Fruit fly (Drosophila melanogaster): Measurements from ENCODE around the gene RpS12.

Gene RpS12

dm6 chr3L:13022160-13022853 is 845 bp upstream of the RpS12 start, which contains the start of gene Adk2:
Adk2 (minus strand) TSS chr3L:13022688.
- TF ChIP-seq CG14711 (tag; optimal IDR thresholded peaks at IDR 0.05) (peak; percentile 62), cic (GFP tag; optimal IDR thresholded peaks at IDR 0.05) (peak; percentile 95), CG11617 (GFP tag; optimal IDR thresholded peaks at IDR 0.05) (no peak), Clk (GFP tag; optimal IDR thresholded peaks at IDR 0.05) (no peak), bab1 (GFP tag; optimal IDR thresholded peaks at IDR 0.05) (peak; percentile 5), Mnt (GFP tag; optimal IDR thresholded peaks at IDR 0.05) (peak; percentile 94), toe (GFP tag; optimal IDR thresholded peaks at IDR 0.05) (no peak)

- TF ChIP-seq kay (GFP tag; ENCODE audit: borderline replicate concordance) (peak; percentile 43), Crg-1 (GFP tag; optimal IDR thresholded peaks at IDR 0.05) (no peak), tj (GFP tag; optimal IDR thresholded peaks at IDR 0.05) (no peak), CG7101 (tag; optimal IDR thresholded peaks at IDR 0.05) (no peak), Mnt (GFP tag; optimal IDR thresholded peaks at IDR 0.05) (no peak), Hr96 (GFP tag; optimal IDR thresholded peaks at IDR 0.05) (no peak)
Observed at dm6 chr3L:13026337-13026736, 3.2 kb downstream of the RpS12 start, which contains the start of gene Zmynd10. Zmynd10 (minus strand) TSS chr3L:13026437.

dm6 chr3L:13026872-13027271 is 3.7 kb downstream of the RpS12 start:
- TF ChIP-seq CG12768 (GFP tag; optimal IDR thresholded peaks at IDR 0.05) (no peak), pad (GFP tag; optimal IDR thresholded peaks at IDR 0.05) (no peak), CG5204 (GFP tag; optimal IDR thresholded peaks at IDR 0.05) (no peak), Mnt (GFP tag; optimal IDR thresholded peaks at IDR 0.05) (no peak), cic (GFP tag; optimal IDR thresholded peaks at IDR 0.05) (no peak), CG33017 (tag; optimal IDR thresholded peaks at IDR 0.05) (no peak), ovo (GFP tag; optimal IDR thresholded peaks at IDR 0.05) (no peak), toe (GFP tag; optimal IDR thresholded peaks at IDR 0.05) (no peak), CG7101 (tag; optimal IDR thresholded peaks at IDR 0.05) (no peak), Hr96 (GFP tag; optimal IDR thresholded peaks at IDR 0.05) (no peak), tj (GFP tag; optimal IDR thresholded peaks at IDR 0.05) (no peak)

dm6 chr3L:13027333-13027732 is 4.2 kb downstream of the RpS12 start:
- no peak for TF ChIP-seq Mnt (GFP tag; optimal IDR thresholded peaks at IDR 0.05)
- TF ChIP-seq kay (GFP tag; ENCODE audit: borderline replicate concordance) = no peak
- TF ChIP-seq cnc (optimal IDR thresholded peaks at IDR 0.05) = no peak
- TF ChIP-seq tj (GFP tag; optimal IDR thresholded peaks at IDR 0.05) = no peak
- no peak for TF ChIP-seq pad (GFP tag; optimal IDR thresholded peaks at IDR 0.05)
- TF ChIP-seq CG7045 (GFP tag; optimal IDR thresholded peaks at IDR 0.05) = no peak
- TF ChIP-seq CG1620 (GFP tag; optimal IDR thresholded peaks at IDR 0.05) = no peak
- TF ChIP-seq Hr96 (GFP tag; optimal IDR thresholded peaks at IDR 0.05) = no peak

- no peak for TF ChIP-seq CG14711 (tag; optimal IDR thresholded peaks at IDR 0.05)
- no peak for TF ChIP-seq Mnt (GFP tag; optimal IDR thresholded peaks at IDR 0.05)
- TF ChIP-seq toe (GFP tag; optimal IDR thresholded peaks at IDR 0.05) = no peak
- TF ChIP-seq bab1 (GFP tag; optimal IDR thresholded peaks at IDR 0.05) = no peak
- TF ChIP-seq Hr96 (GFP tag; optimal IDR thresholded peaks at IDR 0.05) = no peak
- TF ChIP-seq tj (GFP tag; optimal IDR thresholded peaks at IDR 0.05) = no peak
- TF ChIP-seq CG12768 (GFP tag; optimal IDR thresholded peaks at IDR 0.05) = no peak
- no peak for TF ChIP-seq CG7101 (tag; optimal IDR thresholded peaks at IDR 0.05)
- no peak for TF ChIP-seq CG1620 (GFP tag; optimal IDR thresholded peaks at IDR 0.05)
Observed at dm6 chr3L:13028740-13029139, 5.6 kb downstream of the RpS12 start, which contains the start of gene CG17672. CG17672 (plus strand) TSS chr3L:13028962.

- no peak for TF ChIP-seq CG1620 (GFP tag; optimal IDR thresholded peaks at IDR 0.05)
- TF ChIP-seq tj (GFP tag; optimal IDR thresholded peaks at IDR 0.05) = peak; percentile 90
- TF ChIP-seq Clk (GFP tag; optimal IDR thresholded peaks at IDR 0.05) = no peak
- TF ChIP-seq CG33017 (tag; optimal IDR thresholded peaks at IDR 0.05) = no peak
- TF ChIP-seq bab1 (GFP tag; optimal IDR thresholded peaks at IDR 0.05) = peak; percentile 36
- no peak for TF ChIP-seq Crg-1 (GFP tag; optimal IDR thresholded peaks at IDR 0.05)
Observed at dm6 chr3L:13030055-13030634, 7.0 kb downstream of the RpS12 start.

dm6 chr3L:13031326-13031725 is 8.2 kb downstream of the RpS12 start:
- TF ChIP-seq CG1620 (GFP tag; optimal IDR thresholded peaks at IDR 0.05) (no peak), pad (GFP tag; optimal IDR thresholded peaks at IDR 0.05) (no peak), CG11617 (GFP tag; optimal IDR thresholded peaks at IDR 0.05) (no peak), bab1 (GFP tag; optimal IDR thresholded peaks at IDR 0.05) (no peak), CG33017 (tag; optimal IDR thresholded peaks at IDR 0.05) (no peak), Crg-1 (GFP tag; optimal IDR thresholded peaks at IDR 0.05) (no peak), Clk (GFP tag; optimal IDR thresholded peaks at IDR 0.05) (no peak), CG12768 (GFP tag; optimal IDR thresholded peaks at IDR 0.05) (no peak), Mnt (GFP tag; optimal IDR thresholded peaks at IDR 0.05) (no peak), tj (GFP tag; optimal IDR thresholded peaks at IDR 0.05) (no peak)

All from whole organism, adult.